Fruit fly (Drosophila melanogaster) whole organism, embryonic: ENCODE data around the gene CG4462.
A peak's percentile ranks its signal among the peaks of the same experiment; 100 is the strongest.

Experiments
- Asciz ChIP-seq: fragments of 200-800 bp; sonication (Bioruptor generic); optimal IDR thresholded peaks from 2 replicates; lab custom pipeline; 2017; ENCODE audit warnings: missing biosample characterization, mild to moderate bottlenecking, missing genetic modification characterization, missing genetic modification reagents
- Atf3 ChIP-seq: fragments of 200-800 bp; sonication (Bioruptor generic); optimal IDR thresholded peaks from 3 replicates; lab custom pipeline; 2016; ENCODE audit warnings: missing biosample characterization, missing genetic modification characterization
- BEAF-32 ChIP-seq: fragments of 200-800 bp; sonication (Bioruptor generic); optimal IDR thresholded peaks from 3 replicates; lab custom pipeline; 2017; ENCODE audit warnings: missing biosample characterization, missing genetic modification characterization, mild to moderate bottlenecking, moderate library complexity, missing genetic modification reagents
- CG10543 ChIP-seq: fragments of 200-800 bp; sonication (Bioruptor generic); optimal IDR thresholded peaks from 3 replicates; lab custom pipeline; 2017; ENCODE audit warnings: missing biosample characterization, mild to moderate bottlenecking, missing genetic modification characterization, moderate library complexity
- CG11085 ChIP-seq: fragments of 200-800 bp; sonication (Bioruptor generic); IDR thresholded peaks from 2 replicates; pipeline ENCODE4 v1.3.6; 2022; ENCODE audit warnings: missing biosample characterization, missing genetic modification characterization
- CG13296 ChIP-seq: fragments of 200-800 bp; sonication (Bioruptor generic); optimal IDR thresholded peaks from 3 replicates; lab custom pipeline; 2018; ENCODE audit warnings: missing biosample characterization, mild to moderate bottlenecking, missing genetic modification characterization
- CG13894 ChIP-seq: fragments of 200-800 bp; sonication (Bioruptor generic); optimal IDR thresholded peaks from 3 replicates; lab custom pipeline; 2018; ENCODE audit warnings: missing biosample characterization, mild to moderate bottlenecking, missing genetic modification characterization, moderate library complexity
- CG16815 ChIP-seq: fragments of 200-800 bp; sonication (Bioruptor generic); optimal IDR thresholded peaks from 3 replicates; lab custom pipeline; 2017; ENCODE audit warnings: missing biosample characterization, mild to moderate bottlenecking, missing genetic modification characterization
- CG16863 ChIP-seq: fragments of 200-800 bp; sonication (Bioruptor generic); optimal IDR thresholded peaks from 3 replicates; lab custom pipeline; 2016; ENCODE audit warnings: missing biosample characterization, missing genetic modification characterization
- CG31441 ChIP-seq: fragments of 200-800 bp; sonication (Bioruptor generic); IDR thresholded peaks from 2 replicates; pipeline ENCODE4 v1.3.6; 2022; ENCODE audit warnings: missing biosample characterization, missing genetic modification characterization
- CG32772 ChIP-seq: fragments of 200-800 bp; sonication (Bioruptor generic); IDR thresholded peaks from 2 replicates; pipeline ENCODE4 v1.3.6; 2022; ENCODE audit warnings: missing biosample characterization, missing genetic modification characterization
- CG4424 ChIP-seq: fragments of 200-800 bp; sonication (Bioruptor generic); optimal IDR thresholded peaks from 3 replicates; lab custom pipeline; 2016; ENCODE audit warnings: missing biosample characterization, missing genetic modification characterization
- CG6254 ChIP-seq: fragments of 200-800 bp; sonication (Bioruptor generic); optimal IDR thresholded peaks from 3 replicates; lab custom pipeline; 2017; ENCODE audit warnings: mild to moderate bottlenecking, missing biosample characterization, missing genetic modification reagents, missing genetic modification characterization
- CG6683 ChIP-seq: fragments of 200-800 bp; sonication (Bioruptor generic); optimal IDR thresholded peaks from 2 replicates; lab custom pipeline; 2017; ENCODE audit warnings: missing biosample characterization, mild to moderate bottlenecking, missing genetic modification characterization, missing genetic modification reagents
- CG7271 ChIP-seq: fragments of 200-800 bp; sonication (Bioruptor generic); optimal IDR thresholded peaks from 2 replicates; lab custom pipeline; 2018; ENCODE audit warnings: missing biosample characterization, mild to moderate bottlenecking, missing genetic modification characterization, moderate library complexity
- CG8359 ChIP-seq: fragments of 200-800 bp; sonication (Bioruptor generic); optimal IDR thresholded peaks from 2 replicates; lab custom pipeline; 2017; ENCODE audit warnings: missing biosample characterization, mild to moderate bottlenecking, missing genetic modification characterization, borderline replicate concordance
- CG9932 ChIP-seq: fragments of 200-800 bp; sonication (Bioruptor generic); IDR thresholded peaks from 2 replicates; pipeline ENCODE4 v1.3.6; 2022; ENCODE audit warnings: missing biosample characterization, missing genetic modification characterization
- CkIIα-i1 ChIP-seq: fragments of 200-800 bp; sonication (Bioruptor generic); IDR thresholded peaks from 2 replicates; pipeline ENCODE4 v1.3.6; 2022; ENCODE audit warnings: missing biosample characterization, missing genetic modification characterization
- Dbx ChIP-seq: fragments of 200-800 bp; sonication (Bioruptor generic); IDR thresholded peaks from 3 replicates; pipeline ENCODE4 v1.3.6; 2022; ENCODE audit warnings: missing biosample characterization, missing genetic modification characterization
- Doc2 ChIP-seq: fragments of 200-800 bp; sonication (Bioruptor generic); IDR thresholded peaks from 2 replicates; pipeline ENCODE4 v1.3.6; 2022; ENCODE audit warnings: missing biosample characterization, missing genetic modification characterization
- Eip74EF ChIP-seq, 2 experiments: fragments of 200-800 bp in 1 of 2; fragments of >200 bp in 1 of 2; sonication (Bioruptor generic) in 1 of 2; optimal IDR thresholded peaks; 2 replicates each; lab custom pipeline; 2017 to 2019; ENCODE audit warnings: missing biosample characterization in 2 of 2, missing genetic modification characterization in 2 of 2, mild to moderate bottlenecking in 1 of 2, moderate library complexity in 1 of 2
- Fer2 ChIP-seq: fragments of 200-800 bp; sonication (Bioruptor generic); optimal IDR thresholded peaks from 2 replicates; lab custom pipeline; 2018; ENCODE audit warnings: missing biosample characterization, mild to moderate bottlenecking, missing genetic modification characterization, moderate library complexity
- Gug ChIP-seq: fragments of 200-800 bp; sonication (Bioruptor generic); IDR thresholded peaks from 4 replicates; pipeline ENCODE4 v1.3.6; 2022; ENCODE audit warnings: missing biosample characterization, missing genetic modification characterization
- H15 ChIP-seq: fragments of 200-800 bp; sonication (Bioruptor generic); IDR thresholded peaks from 3 replicates; pipeline ENCODE4 v1.3.6; 2022; ENCODE audit warnings: missing biosample characterization, missing genetic modification characterization
- H2.0 ChIP-seq: fragments of 200-800 bp; sonication (Bioruptor generic); IDR thresholded peaks from 2 replicates; pipeline ENCODE4 v1.3.6; 2022; ENCODE audit warnings: missing biosample characterization, missing genetic modification characterization
- NC2α ChIP-seq: fragments of 200-800 bp; sonication (Bioruptor generic); optimal IDR thresholded peaks from 2 replicates; lab custom pipeline; 2016; ENCODE audit warnings: missing biosample characterization, missing genetic modification characterization
- NfI ChIP-seq: fragments of 200-800 bp; sonication (Bioruptor generic); optimal IDR thresholded peaks from 3 replicates; lab custom pipeline; 2018; ENCODE audit warnings: missing biosample characterization, mild to moderate bottlenecking, missing genetic modification characterization, moderate library complexity
- Oli ChIP-seq: fragments of 200-800 bp; sonication (Bioruptor generic); optimal IDR thresholded peaks from 2 replicates; lab custom pipeline; 2018; ENCODE audit warnings: missing biosample characterization, mild to moderate bottlenecking, missing genetic modification characterization, moderate library complexity
- Poxn ChIP-seq: fragments of 200-800 bp; sonication (Bioruptor generic); IDR thresholded peaks from 2 replicates; pipeline ENCODE4 v1.3.6; 2022; ENCODE audit warnings: missing biosample characterization, missing genetic modification characterization
- Xbp1 ChIP-seq: fragments of 200-800 bp; sonication (Bioruptor generic); optimal IDR thresholded peaks from 3 replicates; lab custom pipeline; 2016; ENCODE audit warnings: missing biosample characterization, mild to moderate bottlenecking, missing genetic modification characterization
- YL-1 ChIP-seq: fragments of 200-800 bp; sonication (Bioruptor generic); optimal IDR thresholded peaks from 3 replicates; lab custom pipeline; 2017; ENCODE audit warnings: missing biosample characterization, mild to moderate bottlenecking, missing genetic modification characterization
- abd-A ChIP-seq: fragments of 200-800 bp; sonication (Bioruptor generic); optimal IDR thresholded peaks from 3 replicates; lab custom pipeline; 2019; ENCODE audit warnings: missing biosample characterization, mild to moderate bottlenecking, missing genetic modification characterization, moderate library complexity
- ato ChIP-seq: fragments of 200-800 bp; sonication (Bioruptor generic); IDR thresholded peaks from 2 replicates; pipeline ENCODE4 v1.3.6; 2022; ENCODE audit warnings: missing biosample characterization, missing genetic modification characterization; ENCODE audit not compliant: partially characterized antibody
- dan ChIP-seq: fragments of 200-800 bp; sonication (Bioruptor generic); IDR thresholded peaks from 2 replicates; pipeline ENCODE4 v1.3.6; 2022; ENCODE audit warnings: missing biosample characterization, missing genetic modification characterization
- esg ChIP-seq: fragments of 200-800 bp; sonication (Bioruptor generic); conservative IDR thresholded peaks from 2 replicates; pipeline ENCODE4 v1.3.6; 2022; ENCODE audit warnings: missing biosample characterization, missing genetic modification characterization
- gcm ChIP-seq: fragments of 200-800 bp; sonication (Bioruptor generic); optimal IDR thresholded peaks from 2 replicates; lab custom pipeline; 2019; ENCODE audit warnings: missing biosample characterization, mild to moderate bottlenecking, missing genetic modification characterization, moderate library complexity
- gcm2 ChIP-seq: fragments of 200-800 bp; sonication (Bioruptor generic); optimal IDR thresholded peaks from 2 replicates; lab custom pipeline; 2016; ENCODE audit warnings: missing biosample characterization, missing genetic modification characterization
- gro ChIP-seq: fragments of 200-800 bp; sonication (Bioruptor generic); optimal IDR thresholded peaks from 2 replicates; lab custom pipeline; 2016; ENCODE audit warnings: missing biosample characterization, missing genetic modification characterization
- h ChIP-seq: fragments of >200 bp; optimal IDR thresholded peaks from 2 replicates; lab custom pipeline; 2017
- jing ChIP-seq: fragments of 200-800 bp; sonication (Bioruptor generic); optimal IDR thresholded peaks from 2 replicates; lab custom pipeline; 2018; ENCODE audit warnings: missing biosample characterization, mild to moderate bottlenecking, missing genetic modification characterization
- nom ChIP-seq: fragments of 200-800 bp; sonication (Bioruptor generic); optimal IDR thresholded peaks from 2 replicates; lab custom pipeline; 2017; ENCODE audit warnings: missing biosample characterization, missing genetic modification characterization, mild to moderate bottlenecking, moderate library complexity, missing genetic modification reagents
- p53 ChIP-seq: fragments of 200-800 bp; sonication (Bioruptor generic); optimal IDR thresholded peaks from 2 replicates; lab custom pipeline; 2016; ENCODE audit warnings: missing biosample characterization, missing genetic modification characterization
- pb ChIP-seq: fragments of 200-800 bp; sonication (Bioruptor generic); optimal IDR thresholded peaks from 3 replicates; lab custom pipeline; 2016; ENCODE audit warnings: missing biosample characterization, missing genetic modification characterization
- repo ChIP-seq: fragments of 200-800 bp; sonication (Bioruptor generic); optimal IDR thresholded peaks from 2 replicates; lab custom pipeline; 2016; ENCODE audit warnings: missing biosample characterization, missing genetic modification characterization
- seq ChIP-seq: fragments of 200-800 bp; sonication (Bioruptor generic); IDR thresholded peaks from 2 replicates; pipeline ENCODE4 v1.3.6; 2022; ENCODE audit warnings: missing biosample characterization, missing genetic modification characterization
- slou ChIP-seq: fragments of 200-800 bp; sonication (Bioruptor generic); optimal IDR thresholded peaks from 3 replicates; lab custom pipeline; 2016; ENCODE audit warnings: missing biosample characterization, missing genetic modification characterization
- sna ChIP-seq: fragments of 200-800 bp; sonication (Bioruptor generic); IDR thresholded peaks from 2 replicates; pipeline ENCODE4 v1.3.6; 2022; ENCODE audit warnings: missing biosample characterization, missing genetic modification characterization; ENCODE audit not compliant: partially characterized antibody
- sqz ChIP-seq: fragments of 200-800 bp; sonication (Bioruptor generic); optimal IDR thresholded peaks from 3 replicates; lab custom pipeline; 2018; ENCODE audit warnings: missing biosample characterization, mild to moderate bottlenecking, missing genetic modification characterization
- tgo ChIP-seq: fragments of 200-800 bp; sonication (Bioruptor generic); IDR thresholded peaks from 3 replicates; pipeline ENCODE4 v1.3.6; 2022; ENCODE audit warnings: missing biosample characterization, missing genetic modification characterization
- tup ChIP-seq: fragments of 200-800 bp; sonication (Bioruptor generic); optimal IDR thresholded peaks from 2 replicates; lab custom pipeline; 2016; ENCODE audit warnings: missing biosample characterization, mild to moderate bottlenecking, missing genetic modification characterization, moderate library complexity

Gene CG4462

dm6 chr3R:19892046-19892445, 33.1 kb downstream of the CG4462 start (continued):
- TF ChIP-seq CG7271 (tag; lab: Kevin White, UChicago) (peak; percentile 9), Asciz (GFP tag; lab: Kevin White, UChicago) (peak; percentile 63), ato (GFP tag; lab: Robert Waterston, UW) (0 out of 2 replicates have a peak, but pooled peaks have one; percentile 38), CG16815 (GFP tag; lab: Kevin White, UChicago) (peak; percentile 50), sqz (GFP tag; lab: Kevin White, UChicago) (no peak), CG13894 (tag; lab: Kevin White, UChicago) (no peak), dan (GFP tag; lab: Robert Waterston, UW) (no peak), CG13296 (GFP tag; lab: Kevin White, UChicago) (peak; percentile 62), BEAF-32 (GFP tag; lab: Kevin White, UChicago) (no peak), H15 (GFP tag; lab: Robert Waterston, UW) (peak; percentile 68), nom (GFP tag; lab: Kevin White, UChicago) (no peak), gro (GFP tag; lab: Kevin White, UChicago) (peak; percentile 26), CG10543 (GFP tag; lab: Kevin White, UChicago) (peak; percentile 77), seq (GFP tag; lab: Robert Waterston, UW) (peak; percentile 71), p53 (GFP tag; lab: Kevin White, UChicago) (peak; percentile 15), CG6683 (GFP tag; lab: Kevin White, UChicago) (peak; percentile 11), Fer2 (tag; lab: Kevin White, UChicago) (peak; percentile 17), esg (GFP tag; lab: Robert Waterston, UW) (peak; percentile 73), Poxn (GFP tag; lab: Robert Waterston, UW) (0 out of 2 replicates have a peak, but pooled peaks have one; percentile 14), pb (GFP tag; lab: Kevin White, UChicago) (peak; percentile 74), CG4424 (GFP tag; lab: Kevin White, UChicago) (peak; percentile 71), Eip74EF (GFP tag; optimal IDR thresholded peaks at IDR 0.05; lab: Kevin White, UChicago) (peak in 1 of 2 experiments; percentile 63), CG31441 (peak; percentile 77), Dbx (GFP tag; lab: Robert Waterston, UW) (peak; percentile 66; the same call in 1 of the 3 replicates), CG9932 (GFP tag; lab: Robert Waterston, UW) (peak; percentile 78), Atf3 (GFP tag; lab: Kevin White, UChicago) (peak; percentile 32), CG11085 (GFP tag; lab: Robert Waterston, UW) (peak; percentile 45; the same call in 1 of the 2 replicates), tgo (peak; percentile 64), Gug (GFP tag; lab: Robert Waterston, UW) (peak; percentile 73; the same call in 3 of the 4 replicates), CG8359 (GFP tag; lab: Kevin White, UChicago) (peak; percentile 45), tup (GFP tag; lab: Kevin White, UChicago) (no peak), repo (GFP tag; lab: Kevin White, UChicago) (peak; percentile 45), CG16863 (GFP tag; lab: Kevin White, UChicago) (peak; percentile 66), slou (peak; percentile 24), Xbp1 (GFP tag; lab: Kevin White, UChicago) (peak; percentile 69), NC2α (GFP tag; lab: Kevin White, UChicago) (peak; percentile 37), CkIIα-i1 (no peak), Doc2 (no peak), gcm2 (GFP tag; lab: Kevin White, UChicago) (peak; percentile 32), H2.0 (GFP tag; lab: Robert Waterston, UW) (peak; percentile 63; the same call in 1 of the 2 replicates), h (lab: Kevin White, UChicago) (no peak), NfI (GFP tag; lab: Kevin White, UChicago) (peak; percentile 65), YL-1 (GFP tag; lab: Kevin White, UChicago) (no peak), Oli (tag; lab: Kevin White, UChicago) (peak; percentile 77), CG6254 (peak; percentile 53), abd-A (tag; lab: Kevin White, UChicago) (no peak), sna (GFP tag; lab: Robert Waterston, UW) (no peak), CG32772 (GFP tag; lab: Robert Waterston, UW) (peak; percentile 66), gcm (peak; percentile 55), jing (GFP tag; lab: Kevin White, UChicago) (peak; percentile 41)
